Worm (Caenorhabditis elegans) whole organism, early embryonic: ENCODE measurements around the gene affl-1.

ENCODE experiments used
- ets-7 ChIP-seq: sonication (generic microtip); optimal IDR thresholded peaks from 2 replicates; lab custom pipeline; 2016; ENCODE audit warnings: missing genotype, missing genetic modification characterization, missing compliant biosample characterization
- pes-1 ChIP-seq: fragments of 200-800 bp; sonication (Bioruptor generic); IDR thresholded peaks from 2 replicates; pipeline ENCODE4 v1.3.6; 2022; ENCODE audit warnings: missing genetic modification reagents, missing genetic modification characterization, missing compliant biosample characterization
- tbx-37 ChIP-seq: fragments of 200-800 bp; sonication (Bioruptor generic); conservative IDR thresholded peaks from 2 replicates; pipeline ENCODE4 v1.3.6; 2022; ENCODE audit warnings: missing genetic modification reagents, missing genetic modification characterization, missing compliant biosample characterization

- no peak for TF ChIP-seq ets-7 (tag; lab: Kevin White, UChicago)
- no peak for TF ChIP-seq pes-1 (GFP tag; lab: Robert Waterston, UW)
- TF ChIP-seq tbx-37 = no peak
Observed at ce11 chrIII:481259-481658, 41.2 kb downstream of the affl-1 start.
